Worm (Caenorhabditis elegans) whole organism, L4 larva: ENCODE results near the gene pges-2.

Experiments
- ama-1 ChIP-seq: fragments of 150-350 bp; optimal IDR thresholded peaks from 2 replicates; lab custom pipeline; 2014; ENCODE audit warnings: inconsistent platforms, mixed read lengths
- ceh-82 ChIP-seq: sonication (generic microtip); optimal IDR thresholded peaks from 2 replicates; lab custom pipeline; 2017; ENCODE audit warnings: missing biosample characterization, missing genetic modification characterization
- daf-8 ChIP-seq: fragments of 200-800 bp; sonication (Bioruptor generic); IDR thresholded peaks from 2 replicates; pipeline ENCODE4 v1.3.6; 2022; ENCODE audit warnings: missing genetic modification characterization, missing compliant biosample characterization
- fos-1 ChIP-seq: fragments of 150-350 bp; optimal IDR thresholded peaks from 2 replicates; lab custom pipeline; 2014; ENCODE audit warnings: missing biosample characterization, missing genetic modification characterization
- lin-15B ChIP-seq: fragments of 150-350 bp; sonication (generic microtip); optimal IDR thresholded peaks from 3 replicates; lab custom pipeline; 2014; ENCODE audit warnings: missing biosample characterization, missing genetic modification characterization
- nhr-11 ChIP-seq: fragments of 150-350 bp; optimal IDR thresholded peaks from 2 replicates; lab custom pipeline; 2014; ENCODE audit warnings: missing biosample characterization, missing genetic modification characterization
- nhr-25 ChIP-seq: sonication (generic microtip); optimal IDR thresholded peaks from 2 replicates; lab custom pipeline; 2017; ENCODE audit warnings: missing genetic modification characterization, mild to moderate bottlenecking, missing compliant biosample characterization, antibody characterized with exemption, moderate library complexity, borderline replicate concordance; ENCODE audit not compliant: insufficient read depth
- nhr-6 ChIP-seq: fragments of 150-350 bp; optimal IDR thresholded peaks from 2 replicates; lab custom pipeline; 2014; ENCODE audit warnings: missing biosample characterization, missing genetic modification characterization
- nhr-76 ChIP-seq: fragments of 150-350 bp; optimal IDR thresholded peaks from 2 replicates; lab custom pipeline; 2014; ENCODE audit warnings: missing biosample characterization, missing genetic modification characterization
- saeg-2 ChIP-seq: fragments of 200-800 bp; sonication (Bioruptor generic); IDR thresholded peaks from 2 replicates; pipeline ENCODE4 v1.3.6; 2022; ENCODE audit warnings: missing genetic modification reagents, missing genetic modification characterization, missing compliant biosample characterization
- snpc-4 ChIP-seq: fragments of 150-350 bp; optimal IDR thresholded peaks from 2 replicates; lab custom pipeline; 2014; ENCODE audit warnings: missing biosample characterization, missing genetic modification characterization
- unc-130 ChIP-seq: sonication (generic microtip); optimal IDR thresholded peaks from 2 replicates; lab custom pipeline; 2016; ENCODE audit warnings: missing genetic modification reagents, missing genetic modification characterization, missing compliant biosample characterization
- unc-62 ChIP-seq, 3 experiments: fragments of 150-350 bp in 1 of 3; sonication (generic microtip); optimal IDR thresholded peaks in 2 of 3; peaks in 1 of 3; 1 replicate in 1 of 3; 2 replicates in 2 of 3; lab custom pipeline; 2014 to 2017; ENCODE audit warnings: missing biosample characterization in 3 of 3, missing genetic modification characterization in 3 of 3, missing genetic modification reagents in 3 of 3, missing genotype in 1 of 3
- ztf-11 ChIP-seq: fragments of 150-350 bp; optimal IDR thresholded peaks from 2 replicates; lab custom pipeline; 2014; ENCODE audit warnings: missing biosample characterization, missing genetic modification characterization

ce11 chrIV:10380626-10381025 lies 13.0 kb upstream of the pges-2 start:
- peak; percentile 24 for TF ChIP-seq unc-130
- TF ChIP-seq fos-1 (tag; lab: Kevin White, UChicago) = no peak
- no peak for TF ChIP-seq nhr-6 (tag; lab: Kevin White, UChicago)
- peak in 1 of 2 experiments; percentile 96 for TF ChIP-seq unc-62 (GFP tag; optimal IDR thresholded peaks at IDR 0.05 in 1 of 2; lab: Kevin White, UChicago)
- TF ChIP-seq unc-62 (tag; optimal IDR thresholded peaks at IDR 0.05; lab: Kevin White, UChicago) = no peak
- TF ChIP-seq saeg-2 (GFP tag; lab: Robert Waterston, UW) = 0 out of 2 replicates have a peak, but pooled peaks have one; percentile 11
- no peak for TF ChIP-seq daf-8 (GFP tag; lab: Robert Waterston, UW)
- TF ChIP-seq nhr-11 (tag; lab: Kevin White, UChicago) = peak; percentile 16
- no peak for TF ChIP-seq nhr-25 (tag; lab: Kevin White, UChicago)
- TF ChIP-seq nhr-76 (tag; lab: Kevin White, UChicago) = no peak
- no peak for TF ChIP-seq lin-15B (tag; lab: Kevin White, UChicago)
- no peak for TF ChIP-seq snpc-4 (tag; lab: Kevin White, UChicago)
- peak; percentile 61 for TF ChIP-seq ama-1 (lab: Kevin White, UChicago)
- no peak for TF ChIP-seq ceh-82
- no peak for TF ChIP-seq ztf-11 (tag; lab: Kevin White, UChicago)
